Fruit fly (Drosophila melanogaster): ENCODE results near the gene RhoGAP102A.

RhoGAP102A gene

dm6 chr4:225824-226223 lies 29.0 kb upstream of the RhoGAP102A start:
- peak; percentile 15 for TF ChIP-seq CG6808 (GFP tag; optimal IDR thresholded peaks at IDR 0.05)
- TF ChIP-seq CG9139 (GFP tag; optimal IDR thresholded peaks at IDR 0.05), result peak; percentile 8
- peak; percentile 30 for TF ChIP-seq esn (GFP tag; optimal IDR thresholded peaks at IDR 0.05)
- TF ChIP-seq Eip78C (GFP tag), result peak; percentile 72
- no peak for TF ChIP-seq Sox14 (GFP tag; optimal IDR thresholded peaks at IDR 0.05)
- no peak for TF ChIP-seq CG15336 (GFP tag; IDR thresholded peaks at IDR 0.05)
- no peak for TF ChIP-seq CG4318 (GFP tag; optimal IDR thresholded peaks at IDR 0.05)
- peak; percentile 28 for TF ChIP-seq Met (GFP tag; optimal IDR thresholded peaks at IDR 0.05)
- peak; percentile 92 for TF ChIP-seq fkh (GFP tag; optimal IDR thresholded peaks at IDR 0.05)
- TF ChIP-seq Smox (GFP tag; optimal IDR thresholded peaks at IDR 0.05), result no peak
- TF ChIP-seq cyc (GFP tag; optimal IDR thresholded peaks at IDR 0.05), result no peak
- no peak for TF ChIP-seq CG16779 (tag; optimal IDR thresholded peaks at IDR 0.05)
- no peak for TF ChIP-seq CG3919 (GFP tag; optimal IDR thresholded peaks at IDR 0.05)
- TF ChIP-seq dsx (GFP tag; optimal IDR thresholded peaks at IDR 0.05; ENCODE audit: poor library complexity, severe bottlenecking), result no peak
- no peak for TF ChIP-seq dac (GFP tag; optimal IDR thresholded peaks at IDR 0.05)
- TF ChIP-seq CG11762 (GFP tag; optimal IDR thresholded peaks at IDR 0.05; ENCODE audit: insufficient read depth), result no peak
- TF ChIP-seq Eip75B (GFP tag; optimal IDR thresholded peaks at IDR 0.05), result peak; percentile 20
- TF ChIP-seq svp (GFP tag), result no peak

- no peak for TF ChIP-seq Eip78C (GFP tag)
- no peak for TF ChIP-seq net (GFP tag; optimal IDR thresholded peaks at IDR 0.05)
- no peak for TF ChIP-seq svp (GFP tag)
- TF ChIP-seq CG10631 (GFP tag; optimal IDR thresholded peaks at IDR 0.05), result no peak
- TF ChIP-seq CG31627 (GFP tag; optimal IDR thresholded peaks at IDR 0.05), result no peak
- no peak for TF ChIP-seq vri (GFP tag; optimal IDR thresholded peaks at IDR 0.05)
- TF ChIP-seq fd85E (GFP tag; optimal IDR thresholded peaks at IDR 0.05), result no peak
- no peak for TF ChIP-seq Lpt (GFP tag; optimal IDR thresholded peaks at IDR 0.05)
- no peak for TF ChIP-seq dsx (GFP tag; optimal IDR thresholded peaks at IDR 0.05; ENCODE audit: poor library complexity, severe bottlenecking)
- no peak for TF ChIP-seq Ets21C (GFP tag; optimal IDR thresholded peaks at IDR 0.05)
- no peak for TF ChIP-seq CG6854 (GFP tag; optimal IDR thresholded peaks at IDR 0.05)
- TF ChIP-seq Eip75B (GFP tag; optimal IDR thresholded peaks at IDR 0.05), result no peak
- TF ChIP-seq fkh (GFP tag; optimal IDR thresholded peaks at IDR 0.05), result no peak
- TF ChIP-seq fd59A (GFP tag; optimal IDR thresholded peaks at IDR 0.05), result no peak
- TF ChIP-seq Hr38 (GFP tag; optimal IDR thresholded peaks at IDR 0.05), result no peak
- TF ChIP-seq cyc (GFP tag; optimal IDR thresholded peaks at IDR 0.05), result no peak
- TF ChIP-seq eg (GFP tag; IDR thresholded peaks at IDR 0.05), result no peak
- TF ChIP-seq CG8632 (GFP tag; optimal IDR thresholded peaks at IDR 0.05), result no peak
- TF ChIP-seq ss (GFP tag; optimal IDR thresholded peaks at IDR 0.05), result no peak
Measured at dm6 chr4:226751-227150, 28.0 kb upstream of the RhoGAP102A start.

DNA sequence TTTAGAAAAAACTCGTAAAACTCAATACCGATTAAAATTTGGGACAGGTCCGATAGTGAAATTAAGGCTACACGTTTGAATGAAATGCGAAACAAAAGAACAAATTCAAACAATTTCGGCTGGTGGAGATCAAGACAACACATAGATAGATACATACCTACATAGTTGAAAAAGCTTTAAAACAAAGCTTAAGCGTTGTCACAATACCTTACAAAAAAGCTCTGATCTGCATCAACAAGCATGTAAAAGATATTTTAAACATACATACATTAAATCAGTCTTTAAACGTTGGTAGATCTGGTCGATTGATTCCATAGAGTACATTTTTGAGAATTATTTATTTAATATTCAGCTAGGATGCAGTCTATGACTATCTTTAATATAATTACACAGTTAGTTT lies 27.1 kb upstream of the RhoGAP102A start, which contains the start of the genes CG31999 and yellow-h:
TSS of gene CG31999 (minus strand) at position 101 of the 400 bp plus-strand sequence.
TSS of gene yellow-h (plus strand) at position 275 of the 400 bp plus-strand sequence.
- TF ChIP-seq CG3919 (GFP tag; optimal IDR thresholded peaks at IDR 0.05) (no peak), Eip78C (GFP tag) (peak; percentile 47)

- TF ChIP-seq salr (GFP tag; optimal IDR thresholded peaks at IDR 0.05) (no peak), Eip75B (GFP tag; optimal IDR thresholded peaks at IDR 0.05) (no peak), CG10669 (GFP tag; optimal IDR thresholded peaks at IDR 0.05) (no peak), fd85E (GFP tag; optimal IDR thresholded peaks at IDR 0.05) (no peak), CG9139 (GFP tag; optimal IDR thresholded peaks at IDR 0.05) (no peak), CG8319 (GFP tag; optimal IDR thresholded peaks at IDR 0.05) (no peak), Gug (GFP tag; IDR thresholded peaks at IDR 0.05) (no peak), Hr38 (GFP tag; optimal IDR thresholded peaks at IDR 0.05) (no peak), fd59A (GFP tag; optimal IDR thresholded peaks at IDR 0.05) (no peak), Hr39 (GFP tag; optimal IDR thresholded peaks at IDR 0.05) (no peak), lz (GFP tag; optimal IDR thresholded peaks at IDR 0.05) (no peak), CG1621 (tag; optimal IDR thresholded peaks at IDR 0.05) (no peak), cyc (GFP tag; optimal IDR thresholded peaks at IDR 0.05) (no peak), topi (GFP tag; optimal IDR thresholded peaks at IDR 0.05) (no peak), Sox102F (GFP tag; optimal IDR thresholded peaks at IDR 0.05) (no peak), CG6163 (GFP tag; IDR thresholded peaks at IDR 0.05) (no peak)
Measured at dm6 chr4:230430-230829, 24.4 kb upstream of the RhoGAP102A start, which contains the start of gene CG1674. CG1674 (plus strand) TSS chr4:230730.
